Fruit fly (Drosophila melanogaster) S2 (cell line): Measurements from ENCODE around the gene Sclp.

ENCODE experiments used
- CG8478 ChIP-seq: fragments of >200 bp; optimal IDR thresholded peaks from 2 replicates; lab custom pipeline; 2018
- CTCF ChIP-seq, 2 experiments: fragments of >200 bp; optimal IDR thresholded peaks; 2 replicates each; lab custom pipeline; 2018

DNA sequence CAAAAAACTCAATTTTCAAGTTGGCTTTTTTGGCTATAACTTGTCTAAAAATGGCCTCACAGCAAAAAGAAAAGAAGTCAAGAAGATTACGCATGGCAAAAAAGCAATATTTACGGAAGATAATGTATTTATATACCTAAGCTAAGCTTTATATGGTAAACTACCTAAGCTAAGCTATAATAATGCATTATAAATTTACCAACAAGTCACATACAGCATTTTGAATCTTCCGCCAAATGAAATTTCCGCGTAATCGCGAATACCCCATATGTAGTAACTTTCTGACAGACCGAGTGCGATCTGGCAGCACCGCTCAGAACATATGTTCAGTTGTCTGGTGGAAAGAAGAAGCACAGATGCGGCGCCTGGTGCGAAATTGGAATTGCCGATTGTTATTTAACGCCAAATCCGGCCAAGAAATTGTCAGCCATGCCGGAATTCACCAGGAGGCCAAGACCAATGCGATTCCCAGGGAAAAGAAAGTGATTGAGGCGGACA lies 32.7 kb downstream of the Sclp start, which contains the start of gene sicily:
- no peak for TF ChIP-seq CG8478 (lab: Kevin White, UChicago)
- TF ChIP-seq CTCF (optimal IDR thresholded peaks at IDR 0.05; lab: Kevin White, UChicago) = no peak
